Worm (Caenorhabditis elegans): ENCODE results near the gene nhr-36.

Gene nhr-36

ce11 chrV:9213554-9213953 lies 47.8 kb downstream of the nhr-36 start, which contains the start of gene mdt-27:
Gene mdt-27 (minus strand): TSS chrV:9213654.
- TF ChIP-seq nhr-20 (tag; optimal IDR thresholded peaks at IDR 0.05) = no peak
- TF ChIP-seq ceh-8 (GFP tag; optimal IDR thresholded peaks at IDR 0.05) = no peak
- TF ChIP-seq nhr-12 (tag; optimal IDR thresholded peaks at IDR 0.05) = no peak
- no peak for TF ChIP-seq ets-5 (GFP tag; IDR thresholded peaks at IDR 0.05)
- no peak for TF ChIP-seq tlp-1 (tag; optimal IDR thresholded peaks at IDR 0.05)
- TF ChIP-seq sptf-1 (tag; optimal IDR thresholded peaks at IDR 0.05) = no peak
- no peak for TF ChIP-seq hpl-2 (GFP tag; optimal IDR thresholded peaks at IDR 0.05)
- TF ChIP-seq fkh-8 (tag; optimal IDR thresholded peaks at IDR 0.05) = no peak

- peak in 1 of 2 experiments; percentile 60 for TF ChIP-seq mdl-1 (tag; optimal IDR thresholded peaks at IDR 0.05)
- peak; percentile 73 for TF ChIP-seq snu-23 (GFP tag; optimal IDR thresholded peaks at IDR 0.05)
- TF ChIP-seq pax-3 (tag; optimal IDR thresholded peaks at IDR 0.05) = no peak
- TF ChIP-seq unc-98 (GFP tag; IDR thresholded peaks at IDR 0.05) = no peak
- TF ChIP-seq C04F5.9 (tag; optimal IDR thresholded peaks at IDR 0.05) = no peak
- TF ChIP-seq pqm-1 (tag; optimal IDR thresholded peaks at IDR 0.05) = no peak
- no peak for TF ChIP-seq jun-1 (tag; optimal IDR thresholded peaks at IDR 0.05)
- peak; percentile 63 for TF ChIP-seq snpc-4 (tag; optimal IDR thresholded peaks at IDR 0.05)
- peak; percentile 41 for TF ChIP-seq swsn-7 (tag; optimal IDR thresholded peaks at IDR 0.05)
- no peak for TF ChIP-seq F16B12.6 (tag; optimal IDR thresholded peaks at IDR 0.05)
- no peak for TF ChIP-seq ces-1 (GFP tag; optimal IDR thresholded peaks at IDR 0.05)
- peak; percentile 65 to 66 for TF ChIP-seq efl-1 (optimal IDR thresholded peaks at IDR 0.05)
- TF ChIP-seq efl-1 (GFP tag; optimal IDR thresholded peaks at IDR 0.05 in 1 of 2) = peak; percentile 56 to 64
- no peak for TF ChIP-seq ceh-90 (tag; optimal IDR thresholded peaks at IDR 0.05)
- TF ChIP-seq unc-130 (tag; optimal IDR thresholded peaks at IDR 0.05) = no peak
- TF ChIP-seq xbp-1 (tag; optimal IDR thresholded peaks at IDR 0.05) = peak; percentile 23
- peak; percentile 48 to 84 for TF ChIP-seq lsy-2 (tag; optimal IDR thresholded peaks at IDR 0.05)
- no peak for TF ChIP-seq dsc-1 (tag; optimal IDR thresholded peaks at IDR 0.05)
- peak; percentile 91 for TF ChIP-seq mep-1 (tag; optimal IDR thresholded peaks at IDR 0.05)
- TF ChIP-seq grh-1 (GFP tag; IDR thresholded peaks at IDR 0.05) = no peak
- peak; percentile 66 to 84 for TF ChIP-seq lin-35 (GFP tag; optimal IDR thresholded peaks at IDR 0.05)
- TF ChIP-seq unc-86 (tag; optimal IDR thresholded peaks at IDR 0.05) = no peak
- TF ChIP-seq zip-4 (GFP tag; optimal IDR thresholded peaks at IDR 0.05) = no peak
- TF ChIP-seq tbx-2 (tag; optimal IDR thresholded peaks at IDR 0.05) = peak; percentile 5
- peak; percentile 90 for TF ChIP-seq lin-14 (GFP tag; optimal IDR thresholded peaks at IDR 0.05)
- no peak for TF ChIP-seq aha-1 (tag; optimal IDR thresholded peaks at IDR 0.05)
- no peak for TF ChIP-seq sox-4 (tag; optimal IDR thresholded peaks at IDR 0.05)
- TF ChIP-seq C34B4.2 (tag; optimal IDR thresholded peaks at IDR 0.05) = no peak
- TF ChIP-seq ztf-4 (tag; optimal IDR thresholded peaks at IDR 0.05) = no peak
- TF ChIP-seq fkh-8 (tag; optimal IDR thresholded peaks at IDR 0.05) = no peak
- no peak for TF ChIP-seq nhr-19 (GFP tag; conservative IDR thresholded peaks at IDR 0.05)
- peak; percentile 70 for TF ChIP-seq blmp-1 (tag; optimal IDR thresholded peaks at IDR 0.05)
- TF ChIP-seq lin-13 (GFP tag; optimal IDR thresholded peaks at IDR 0.05) = peak; percentile 44
- TF ChIP-seq fos-1 (tag; optimal IDR thresholded peaks at IDR 0.05) = peak; percentile 4
- no peak for TF ChIP-seq egl-13 (tag; optimal IDR thresholded peaks at IDR 0.05)
- peak; percentile 68 for TF ChIP-seq lin-15B (tag; optimal IDR thresholded peaks at IDR 0.05)
- TF ChIP-seq tlp-1 (tag; optimal IDR thresholded peaks at IDR 0.05) = no peak
- peak; percentile 65 for TF ChIP-seq nhr-20 (tag; optimal IDR thresholded peaks at IDR 0.05)
- TF ChIP-seq nhr-76 (tag; optimal IDR thresholded peaks at IDR 0.05) = no peak
- TF ChIP-seq nhr-85 (tag) = peak; percentile 23
- no peak for TF ChIP-seq ceh-8 (GFP tag; optimal IDR thresholded peaks at IDR 0.05)
- TF ChIP-seq nhr-71 (tag; optimal IDR thresholded peaks at IDR 0.05) = peak; percentile 59
- no peak for TF ChIP-seq nhr-77 (tag; optimal IDR thresholded peaks at IDR 0.05)
- no peak for TF ChIP-seq ztf-11 (tag; optimal IDR thresholded peaks at IDR 0.05)
- peak; percentile 73 for TF ChIP-seq C16A3.4 (tag; optimal IDR thresholded peaks at IDR 0.05)
- peak; percentile 38 for TF ChIP-seq nhr-47 (tag; optimal IDR thresholded peaks at IDR 0.05)
- no peak for TF ChIP-seq aly-2 (tag; optimal IDR thresholded peaks at IDR 0.05)
- TF ChIP-seq ceh-82 (tag; optimal IDR thresholded peaks at IDR 0.05) = peak in 2 of 3 experiments; percentile 18 to 72
- peak; percentile 28 for TF ChIP-seq lir-3 (tag; optimal IDR thresholded peaks at IDR 0.05; ENCODE audit: poor library complexity)
Observed at ce11 chrV:9212499-9212898, 48.9 kb downstream of the nhr-36 start.
